Fruit fly (Drosophila melanogaster): ENCODE data around the gene RtGEF.

DNA sequence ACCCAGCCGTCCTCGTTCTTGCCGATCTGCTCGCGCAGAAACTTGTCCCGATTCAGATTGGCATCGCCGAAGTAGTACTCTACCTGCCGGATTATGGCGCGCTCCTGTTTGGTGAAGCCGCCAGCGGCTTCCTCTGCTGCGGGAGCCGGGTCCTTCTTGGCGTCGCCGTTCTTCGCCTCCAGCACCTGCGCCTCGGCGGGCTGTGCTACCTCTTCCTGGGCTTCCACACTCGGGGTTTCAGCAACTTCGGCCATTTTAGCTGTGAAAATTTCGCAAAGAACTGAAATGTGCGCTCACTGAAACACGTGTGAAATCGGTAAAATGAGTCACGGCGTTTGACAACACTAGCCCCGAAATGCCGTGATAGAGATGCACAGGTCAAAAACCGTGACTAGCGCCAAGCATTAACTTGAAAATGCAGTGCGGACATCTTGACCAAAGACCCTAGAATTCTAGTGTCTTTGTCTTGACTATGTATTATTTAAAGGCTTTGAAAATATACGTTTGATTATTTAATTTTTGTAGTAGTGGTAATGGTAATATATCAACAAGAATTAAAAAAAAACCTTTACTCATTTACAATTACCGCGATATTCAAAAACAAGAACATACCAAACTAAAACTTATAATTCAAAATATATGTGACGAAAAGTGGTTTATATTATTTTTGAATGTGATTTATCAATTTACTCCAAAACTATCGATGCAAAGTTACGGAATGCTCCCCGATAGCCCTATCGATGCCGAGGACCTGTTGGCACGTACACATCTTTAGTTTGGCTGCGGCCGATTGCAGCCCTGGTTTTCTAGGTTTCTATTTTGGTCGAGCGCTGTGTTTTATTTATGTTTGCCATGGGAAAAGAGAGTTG is at the start of gene RtGEF, which contains the start of gene La:
- TF ChIP-seq Dll (optimal IDR thresholded peaks at IDR 0.05) (no peak), psq (optimal IDR thresholded peaks at IDR 0.05) (no peak), pan (optimal IDR thresholded peaks at IDR 0.05) (no peak), EcR (GFP tag; optimal IDR thresholded peaks at IDR 0.05) (no peak), usp (GFP tag; optimal IDR thresholded peaks at IDR 0.05) (no peak)

Data from whole organism.